Fruit fly (Drosophila melanogaster): ENCODE results near the gene Nsun5.

- TF ChIP-seq CG10348 (GFP tag; IDR thresholded peaks at IDR 0.05) (no peak), Pif1B (GFP tag; optimal IDR thresholded peaks at IDR 0.05) (peak; percentile 64), CG12605 (GFP tag; IDR thresholded peaks at IDR 0.05) (peak; percentile 72), rn (GFP tag; IDR thresholded peaks at IDR 0.05) (0 out of 2 replicates have a peak, but pooled peaks have one; percentile 29), CG15710 (tag; optimal IDR thresholded peaks at IDR 0.05) (peak; percentile 70), EcR (GFP tag; optimal IDR thresholded peaks at IDR 0.05) (peak; percentile 24), CG14655 (GFP tag; optimal IDR thresholded peaks at IDR 0.05) (no peak), CG9948 (tag; optimal IDR thresholded peaks at IDR 0.05) (peak; percentile 67), CG4496 (GFP tag; IDR thresholded peaks at IDR 0.05) (peak; percentile 93), CG8159 (tag; optimal IDR thresholded peaks at IDR 0.05) (peak; percentile 100), Pif1A (GFP tag; optimal IDR thresholded peaks at IDR 0.05) (peak; percentile 79), D1 (tag; optimal IDR thresholded peaks at IDR 0.05) (peak; percentile 8)
Measured at dm6 chr3R:19162135-19162616, at the start of gene Nsun5, which contains the start of gene CG42359.
